Worm (Caenorhabditis elegans) whole organism, late embryonic: ENCODE results near the gene C05C12.4.

Source experiments
- ama-1 ChIP-seq: fragments of 150-350 bp; optimal IDR thresholded peaks from 2 replicates; lab custom pipeline; 2014
- elt-2 ChIP-seq: sonication (generic microtip); optimal IDR thresholded peaks from 2 replicates; lab custom pipeline; 2016; ENCODE audit warnings: missing genetic modification reagents, missing genetic modification characterization, missing compliant biosample characterization
- lin-11 ChIP-seq: fragments of 200-800 bp; sonication (Bioruptor generic); optimal IDR thresholded peaks from 2 replicates; lab custom pipeline; 2018; ENCODE audit warnings: mild to moderate bottlenecking, missing genetic modification characterization, missing compliant biosample characterization
- madf-2 ChIP-seq: sonication (generic microtip); optimal IDR thresholded peaks from 2 replicates; lab custom pipeline; 2017; ENCODE audit warnings: missing genetic modification characterization, missing compliant biosample characterization
- nhr-232 ChIP-seq: sonication (generic microtip); optimal IDR thresholded peaks from 2 replicates; lab custom pipeline; 2016; ENCODE audit warnings: missing genetic modification characterization, missing compliant biosample characterization

ce11 chrIV:11285239-11285638 lies 37.4 kb upstream of the C05C12.4 start:
- TF ChIP-seq lin-11 (tag; lab: Kevin White, UChicago) (no peak), madf-2 (no peak), ama-1 (lab: Kevin White, UChicago) (no peak), elt-2 (tag; lab: Kevin White, UChicago) (no peak), nhr-232 (no peak)
